Worm (Caenorhabditis elegans) whole organism, L1 larva: Measurements from ENCODE around the gene Y11D7A.8.

ENCODE experiments used
- C04F5.9 ChIP-seq: sonication (generic microtip); optimal IDR thresholded peaks from 2 replicates; lab custom pipeline; 2016; ENCODE audit warnings: missing genetic modification characterization, missing compliant biosample characterization
- ces-1 ChIP-seq: fragments of 150-350 bp; optimal IDR thresholded peaks from 2 replicates; lab custom pipeline; 2014; ENCODE audit warnings: missing biosample characterization, missing genetic modification reagents, missing genetic modification characterization
- elt-2 ChIP-seq: sonication (generic microtip); optimal IDR thresholded peaks from 2 replicates; lab custom pipeline; 2016; ENCODE audit warnings: missing genetic modification characterization, mild to moderate bottlenecking, inconsistent platforms, missing compliant biosample characterization, missing genetic modification reagents
- hpl-2 ChIP-seq: fragments of 150-350 bp; optimal IDR thresholded peaks from 2 replicates; lab custom pipeline; 2014; ENCODE audit warnings: missing biosample characterization, missing genetic modification reagents, missing genetic modification characterization
- lin-13 ChIP-seq: fragments of 150-350 bp; optimal IDR thresholded peaks from 2 replicates; lab custom pipeline; 2014; ENCODE audit warnings: missing biosample characterization, missing genetic modification reagents, missing genetic modification characterization
- lin-14 ChIP-seq: fragments of 200-800 bp; sonication (Bioruptor generic); optimal IDR thresholded peaks from 2 replicates; lab custom pipeline; 2018; ENCODE audit warnings: mild to moderate bottlenecking, missing genetic modification characterization, moderate library complexity, missing compliant biosample characterization
- nhr-76 ChIP-seq: sonication (generic microtip); optimal IDR thresholded peaks from 2 replicates; lab custom pipeline; 2017; ENCODE audit warnings: missing biosample characterization, missing genetic modification characterization
- nhr-77 ChIP-seq: fragments of 150-350 bp; optimal IDR thresholded peaks from 2 replicates; lab custom pipeline; 2014; ENCODE audit warnings: missing biosample characterization, missing genetic modification characterization
- pag-3 ChIP-seq: sonication (generic microtip); optimal IDR thresholded peaks from 2 replicates; lab custom pipeline; 2017; ENCODE audit warnings: missing genetic modification characterization, mild to moderate bottlenecking, missing compliant biosample characterization, antibody characterized with exemption, borderline replicate concordance; ENCODE audit not compliant: insufficient read depth
- pqm-1 ChIP-seq: sonication (generic microtip); optimal IDR thresholded peaks from 3 replicates; lab custom pipeline; 2017; ENCODE audit warnings: missing biosample characterization, missing genetic modification characterization
- unc-130 ChIP-seq: fragments of 150-350 bp; optimal IDR thresholded peaks from 2 replicates; lab custom pipeline; 2017; ENCODE audit warnings: missing biosample characterization, missing genetic modification characterization, inconsistent platforms
- unc-62 ChIP-seq: fragments of 150-350 bp; optimal IDR thresholded peaks from 2 replicates; lab custom pipeline; 2014; ENCODE audit warnings: missing biosample characterization, missing genetic modification reagents, missing genetic modification characterization
- unc-86 ChIP-seq: sonication (generic microtip); optimal IDR thresholded peaks from 2 replicates; lab custom pipeline; 2016; ENCODE audit warnings: missing genetic modification characterization, missing compliant biosample characterization
- ztf-11 ChIP-seq, 2 experiments: sonication (generic microtip); optimal IDR thresholded peaks; 2 replicates each; lab custom pipeline; 2016 to 2017; ENCODE audit warnings: missing genetic modification characterization in 2 of 2, missing biosample characterization in 1 of 2, missing compliant biosample characterization in 1 of 2

DNA sequence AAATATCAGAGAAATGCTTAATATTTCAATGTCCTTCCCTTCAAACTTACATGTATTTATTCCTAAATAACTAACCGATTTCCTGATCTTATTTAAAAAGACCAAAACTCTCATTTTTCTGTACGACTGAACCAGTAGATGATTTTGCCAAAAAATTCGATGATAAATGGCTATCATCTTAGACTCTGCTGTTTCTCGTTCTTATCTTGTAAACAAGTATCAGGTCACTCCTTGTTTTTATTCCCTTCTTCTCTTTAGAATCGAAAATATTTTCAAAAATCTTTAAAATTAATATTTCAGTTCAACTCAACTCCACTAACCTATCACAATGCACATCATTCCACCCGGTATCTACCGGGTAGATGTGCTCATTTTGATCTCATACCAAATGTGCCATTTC, 33.8 kb upstream of the Y11D7A.8 start, which contains the start of gene C46C2.2:
- no peak for TF ChIP-seq nhr-76 (tag; lab: Kevin White, UChicago)
- TF ChIP-seq pqm-1 (tag; lab: Kevin White, UChicago) = no peak
- no peak for TF ChIP-seq unc-62 (GFP tag; lab: Kevin White, UChicago)
- TF ChIP-seq unc-86 (tag; lab: Kevin White, UChicago) = no peak
- no peak for TF ChIP-seq lin-13 (GFP tag; lab: Kevin White, UChicago)
- TF ChIP-seq pag-3 (tag; lab: Kevin White, UChicago) = no peak
- TF ChIP-seq ztf-11 (tag; optimal IDR thresholded peaks at IDR 0.05; lab: Kevin White, UChicago) = no peak
- TF ChIP-seq nhr-77 (tag; lab: Kevin White, UChicago) = no peak
- no peak for TF ChIP-seq unc-130 (tag; lab: Kevin White, UChicago)
- no peak for TF ChIP-seq elt-2 (tag; lab: Kevin White, UChicago)
- no peak for TF ChIP-seq lin-14 (GFP tag; lab: Kevin White, UChicago)
- no peak for TF ChIP-seq hpl-2
- no peak for TF ChIP-seq ces-1 (GFP tag; lab: Kevin White, UChicago)
- TF ChIP-seq C04F5.9 (tag; lab: Kevin White, UChicago) = no peak
